Fruit fly (Drosophila melanogaster): Measurements from ENCODE around the gene Neto.

DNA sequence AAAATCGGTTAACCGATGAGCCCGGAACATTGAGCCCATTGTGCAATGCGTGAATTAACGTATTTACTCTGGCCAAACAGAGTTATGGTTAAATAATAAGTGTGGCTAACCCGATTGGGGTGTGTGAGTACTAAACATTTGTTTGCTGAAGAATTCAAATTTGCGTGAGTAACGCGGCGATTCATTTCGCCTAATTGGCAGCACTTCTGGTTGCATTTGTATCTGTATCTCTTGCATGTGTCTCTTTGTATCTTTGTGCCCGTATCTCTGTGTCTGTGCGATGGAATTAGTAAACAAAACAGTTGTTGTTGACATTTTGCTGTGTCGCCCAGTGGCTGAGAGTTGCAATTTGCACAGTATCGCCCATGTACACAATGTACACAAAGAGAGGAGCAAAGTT is 34.8 kb upstream of the Neto start:
- no peak for TF ChIP-seq Pif1A (GFP tag; optimal IDR thresholded peaks at IDR 0.05)
- TF ChIP-seq gl (tag; optimal IDR thresholded peaks at IDR 0.05): no peak
- TF ChIP-seq CG17806 (tag; optimal IDR thresholded peaks at IDR 0.05): no peak
- TF ChIP-seq CG8301 (tag; optimal IDR thresholded peaks at IDR 0.05): no peak
- TF ChIP-seq CG8159 (tag; optimal IDR thresholded peaks at IDR 0.05): no peak
